Worm (Caenorhabditis elegans) whole organism, L2 larva: ENCODE measurements around the gene F53H4.6.

Experiments used
- F13H6.1 ChIP-seq: sonication (generic microtip); optimal IDR thresholded peaks from 2 replicates; lab custom pipeline; 2016; ENCODE audit warnings: missing genetic modification characterization, missing compliant biosample characterization
- R02D3.7 ChIP-seq: fragments of 150-350 bp; optimal IDR thresholded peaks from 2 replicates; lab custom pipeline; 2014; ENCODE audit warnings: missing biosample characterization, missing genetic modification characterization
- aly-2 ChIP-seq: fragments of 150-350 bp; optimal IDR thresholded peaks from 2 replicates; lab custom pipeline; 2014; ENCODE audit warnings: missing biosample characterization, missing genetic modification characterization
- ama-1 ChIP-seq: fragments of 150-350 bp; optimal IDR thresholded peaks from 2 replicates; lab custom pipeline; 2018; ENCODE audit warnings: inconsistent platforms
- ceh-16 ChIP-seq: fragments of 150-350 bp; optimal IDR thresholded peaks from 2 replicates; lab custom pipeline; 2014; ENCODE audit warnings: missing biosample characterization, missing genetic modification characterization
- ceh-82 ChIP-seq: fragments of 150-350 bp; optimal IDR thresholded peaks from 2 replicates; lab custom pipeline; 2014; ENCODE audit warnings: missing biosample characterization, missing genetic modification characterization
- crh-2 ChIP-seq: sonication (generic microtip); optimal IDR thresholded peaks from 2 replicates; lab custom pipeline; 2017; ENCODE audit warnings: missing biosample characterization, missing genetic modification characterization
- egl-27 ChIP-seq: sonication (generic microtip); optimal IDR thresholded peaks from 3 replicates; lab custom pipeline; 2017; ENCODE audit warnings: missing biosample characterization, missing genetic modification reagents, missing genetic modification characterization
- elt-3 ChIP-seq: sonication (generic microtip); optimal IDR thresholded peaks from 2 replicates; lab custom pipeline; 2017; ENCODE audit warnings: missing biosample characterization, missing genetic modification characterization
- fos-1 ChIP-seq: fragments of 150-350 bp; optimal IDR thresholded peaks from 2 replicates; lab custom pipeline; 2014; ENCODE audit warnings: missing biosample characterization, missing genetic modification characterization
- lin-11 ChIP-seq: fragments of 150-350 bp; sonication (generic microtip); optimal IDR thresholded peaks from 2 replicates; lab custom pipeline; 2014; ENCODE audit warnings: missing biosample characterization, missing genetic modification characterization, inconsistent platforms, mixed read lengths
- lin-13 ChIP-seq: fragments of 150-350 bp; optimal IDR thresholded peaks from 2 replicates; lab custom pipeline; 2014; ENCODE audit warnings: missing biosample characterization, missing genetic modification reagents, missing genetic modification characterization
- lin-39 ChIP-seq: fragments of 150-350 bp; optimal IDR thresholded peaks from 2 replicates; lab custom pipeline; 2014; ENCODE audit warnings: missing biosample characterization, missing genetic modification reagents, missing genetic modification characterization
- lsy-2 ChIP-seq, 2 experiments: fragments of 150-350 bp in 1 of 2; sonication (generic microtip) in 1 of 2; optimal IDR thresholded peaks; 2 replicates each; lab custom pipeline; 2014 to 2017; ENCODE audit warnings: missing biosample characterization in 2 of 2, missing genetic modification characterization in 2 of 2
- mab-5 ChIP-seq: fragments of 150-350 bp; optimal IDR thresholded peaks from 2 replicates; lab custom pipeline; 2014; ENCODE audit warnings: missing biosample characterization, missing genetic modification characterization
- mdl-1 ChIP-seq, 2 experiments: fragments of 150-350 bp in 1 of 2; sonication (generic microtip) in 1 of 2; optimal IDR thresholded peaks; 2 replicates each; lab custom pipeline; 2017; ENCODE audit warnings: missing biosample characterization in 2 of 2, missing genetic modification characterization in 2 of 2
- nhr-10 ChIP-seq: sonication (generic microtip); optimal IDR thresholded peaks from 2 replicates; lab custom pipeline; 2017; ENCODE audit warnings: missing biosample characterization, missing genetic modification characterization
- nhr-12 ChIP-seq: fragments of 150-350 bp; optimal IDR thresholded peaks from 2 replicates; lab custom pipeline; 2014; ENCODE audit warnings: missing biosample characterization, missing genetic modification characterization
- nhr-129 ChIP-seq: fragments of 150-350 bp; optimal IDR thresholded peaks from 2 replicates; lab custom pipeline; 2014; ENCODE audit warnings: missing biosample characterization, missing genetic modification characterization
- nhr-77 ChIP-seq: fragments of 150-350 bp; optimal IDR thresholded peaks from 2 replicates; lab custom pipeline; 2014; ENCODE audit warnings: missing biosample characterization, missing genetic modification characterization
- peb-1 ChIP-seq: fragments of 150-350 bp; optimal IDR thresholded peaks from 2 replicates; lab custom pipeline; 2014; ENCODE audit warnings: missing biosample characterization, missing genetic modification characterization
- skn-1 ChIP-seq: sonication (generic microtip); optimal IDR thresholded peaks from 2 replicates; lab custom pipeline; 2017; ENCODE audit warnings: missing biosample characterization, missing genetic modification characterization
- sma-3 ChIP-seq: sonication (generic microtip); optimal IDR thresholded peaks from 2 replicates; lab custom pipeline; 2016; ENCODE audit warnings: missing genetic modification reagents, missing genetic modification characterization, missing compliant biosample characterization
- sma-9 ChIP-seq, 2 experiments: fragments of 150-350 bp in 1 of 2; sonication (generic microtip) in 1 of 2; optimal IDR thresholded peaks; 2 replicates each; lab custom pipeline; 2014 to 2016; ENCODE audit warnings: missing genetic modification characterization in 2 of 2, mild to moderate bottlenecking in 1 of 2, missing biosample characterization in 1 of 2, missing compliant biosample characterization in 1 of 2, missing genetic modification reagents in 1 of 2, moderate library complexity in 1 of 2
- unc-39 ChIP-seq: fragments of 150-350 bp; optimal IDR thresholded peaks from 2 replicates; lab custom pipeline; 2014; ENCODE audit warnings: missing biosample characterization, missing genetic modification characterization
- unc-55 ChIP-seq: fragments of 150-350 bp; sonication (generic microtip); optimal IDR thresholded peaks from 3 replicates; lab custom pipeline; 2014; ENCODE audit warnings: missing biosample characterization, missing genetic modification reagents, missing genetic modification characterization
- unc-62 ChIP-seq: fragments of 150-350 bp; optimal IDR thresholded peaks from 2 replicates; lab custom pipeline; 2014; ENCODE audit warnings: missing biosample characterization, missing genetic modification reagents, missing genetic modification characterization
- zag-1 ChIP-seq: fragments of 150-350 bp; optimal IDR thresholded peaks from 2 replicates; lab custom pipeline; 2014; ENCODE audit warnings: missing biosample characterization, missing genetic modification characterization
- ztf-1 ChIP-seq: fragments of 200-800 bp; sonication (Bioruptor generic); conservative IDR thresholded peaks from 2 replicates; pipeline ENCODE4 v1.3.6; 2022; ENCODE audit warnings: missing genetic modification characterization, missing compliant biosample characterization
- ztf-11 ChIP-seq: sonication (generic microtip); optimal IDR thresholded peaks from 2 replicates; lab custom pipeline; 2017; ENCODE audit warnings: missing biosample characterization, missing genetic modification characterization
- ztf-4 ChIP-seq: fragments of 150-350 bp; optimal IDR thresholded peaks from 2 replicates; lab custom pipeline; 2014; ENCODE audit warnings: missing biosample characterization, missing genetic modification characterization

F53H4.6 gene

ce11 chrX:15841086-15841622 lies 19.3 kb downstream of the F53H4.6 start, which contains the start of gene serp-1.1 (continued):
- TF ChIP-seq peb-1 (tag; lab: Kevin White, UChicago) (peak; percentile 65), crh-2 (tag; lab: Kevin White, UChicago) (peak; percentile 100)
- TF ChIP-seq, all 48 proteins: peak for 39

- TF ChIP-seq nhr-12 (no peak), fos-1 (tag; lab: Kevin White, UChicago) (peak; percentile 46), unc-39 (no peak)
Observed at ce11 chrX:15838496-15838948, 21.9 kb downstream of the F53H4.6 start, which contains the start of gene acox-1.6. Gene acox-1.6, minus strand, starts transcription at chrX:15838546.

ce11 chrX:15831537-15831936 lies 28.9 kb downstream of the F53H4.6 start:
- TF ChIP-seq nhr-10 (tag; lab: Kevin White, UChicago) (no peak), aly-2 (tag; lab: Kevin White, UChicago) (no peak), crh-2 (tag; lab: Kevin White, UChicago) (no peak), R02D3.7 (tag; lab: Kevin White, UChicago) (no peak), unc-55 (GFP tag; lab: Kevin White, UChicago) (no peak), ama-1 (lab: Kevin White, UChicago) (no peak), sma-3 (no peak), sma-9 (GFP tag; optimal IDR thresholded peaks at IDR 0.05; lab: Kevin White, UChicago) (no peak), sma-9 (tag; optimal IDR thresholded peaks at IDR 0.05; lab: Kevin White, UChicago) (no peak)
- TF ChIP-seq, all 48 proteins: peak for 0

- TF ChIP-seq nhr-10 (tag; lab: Kevin White, UChicago) (no peak), ztf-11 (no peak), lin-13 (GFP tag; lab: Kevin White, UChicago) (no peak), ztf-4 (no peak), skn-1 (no peak), nhr-12 (no peak), mdl-1 (tag; optimal IDR thresholded peaks at IDR 0.05; lab: Kevin White, UChicago) (no peak), nhr-129 (tag; lab: Kevin White, UChicago) (no peak), unc-62 (no peak), ceh-16 (tag; lab: Kevin White, UChicago) (no peak), F13H6.1 (tag; lab: Kevin White, UChicago) (no peak), lin-11 (tag; lab: Kevin White, UChicago) (no peak), egl-27 (no peak), unc-39 (no peak), ztf-1 (GFP tag; lab: Robert Waterston, UW) (no peak), peb-1 (tag; lab: Kevin White, UChicago) (no peak), elt-3 (no peak), crh-2 (tag; lab: Kevin White, UChicago) (no peak), R02D3.7 (tag; lab: Kevin White, UChicago) (no peak)
- TF ChIP-seq, all 48 proteins: peak for 0
Observed at ce11 chrX:15828059-15828458, 32.3 kb downstream of the F53H4.6 start, which contains the start of gene Y7A5A.20. Gene Y7A5A.20, plus strand, starts transcription at chrX:15828359.

ce11 chrX:15826866-15827265 lies 33.5 kb downstream of the F53H4.6 start, which contains the start of gene Y7A5A.9:
Gene Y7A5A.9, plus strand, starts transcription at chrX:15827166.
- TF ChIP-seq lsy-2 (tag; optimal IDR thresholded peaks at IDR 0.05; lab: Kevin White, UChicago) (no peak), lin-39 (no peak), skn-1 (no peak), unc-55 (GFP tag; lab: Kevin White, UChicago) (no peak), aly-2 (tag; lab: Kevin White, UChicago) (no peak), mab-5 (tag; lab: Kevin White, UChicago) (no peak), ztf-1 (GFP tag; lab: Robert Waterston, UW) (no peak), nhr-77 (tag; lab: Kevin White, UChicago) (no peak), ceh-82 (tag; lab: Kevin White, UChicago) (no peak), nhr-129 (tag; lab: Kevin White, UChicago) (no peak), ztf-4 (no peak), ama-1 (lab: Kevin White, UChicago) (no peak)

- TF ChIP-seq zag-1 (tag; lab: Kevin White, UChicago) (no peak), lin-11 (tag; lab: Kevin White, UChicago) (no peak)
Observed at ce11 chrX:15822197-15822596, 38.2 kb downstream of the F53H4.6 start, which contains the start of gene Y7A5A.8. Gene Y7A5A.8, plus strand, starts transcription at chrX:15822497.
